Worm (Caenorhabditis elegans) whole organism, midembryonic: ENCODE data around the gene his-31.

Experiments
- T22C8.4 ChIP-seq: fragments of 200-800 bp; sonication (Bioruptor generic); IDR thresholded peaks from 2 replicates; pipeline ENCODE4 v1.3.6; 2022; ENCODE audit warnings: missing genetic modification characterization, missing compliant biosample characterization
- flt-1 ChIP-seq: fragments of 200-800 bp; sonication (Bioruptor generic); IDR thresholded peaks from 2 replicates; pipeline ENCODE4 v1.3.6; 2022; ENCODE audit warnings: missing genetic modification characterization, missing compliant biosample characterization
- ref-1 ChIP-seq: fragments of 200-800 bp; sonication (Bioruptor generic); conservative IDR thresholded peaks from 2 replicates; pipeline ENCODE4 v1.3.6; 2022; ENCODE audit warnings: missing genetic modification reagents, missing genetic modification characterization, missing compliant biosample characterization
- ztf-23 ChIP-seq: fragments of 200-800 bp; sonication (Bioruptor generic); IDR thresholded peaks from 2 replicates; pipeline ENCODE4 v1.3.6; 2022; ENCODE audit warnings: missing genetic modification reagents, missing genetic modification characterization, missing compliant biosample characterization

DNA sequence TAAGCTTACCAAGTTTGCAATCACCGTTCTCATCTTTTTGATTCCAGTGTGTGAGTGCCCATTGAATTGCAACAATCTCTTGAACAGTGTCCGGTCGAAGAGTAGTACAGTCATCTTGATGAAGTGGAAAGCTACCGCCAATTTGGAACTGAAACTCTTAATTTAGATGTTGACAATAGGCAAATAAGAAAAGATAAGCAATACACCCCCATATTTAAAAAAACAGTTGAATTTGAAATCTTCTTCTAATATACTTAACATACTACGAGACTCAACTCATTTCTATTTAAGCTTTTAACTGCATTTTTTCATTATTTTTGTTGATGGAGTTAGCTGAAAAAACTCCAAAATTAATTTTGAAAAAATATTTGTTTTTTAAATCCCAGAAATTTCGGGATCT lies 21.7 kb downstream of the his-31 start:
- TF ChIP-seq ztf-23 (GFP tag; lab: Robert Waterston, UW) (no peak), T22C8.4 (GFP tag; lab: Robert Waterston, UW) (no peak), ref-1 (GFP tag; lab: Robert Waterston, UW) (no peak), flt-1 (GFP tag; lab: Robert Waterston, UW) (no peak)
